Fruit fly (Drosophila melanogaster): ENCODE measurements around the gene CG14285.

The CG14285 gene

dm6 chr3R:18986089-18986887, 38.6 kb upstream of the CG14285 start:
- TF ChIP-seq D1 (tag; optimal IDR thresholded peaks at IDR 0.05): no peak
- TF ChIP-seq CG8159 (tag; optimal IDR thresholded peaks at IDR 0.05): peak; percentile 15
- TF ChIP-seq CG14655 (GFP tag; optimal IDR thresholded peaks at IDR 0.05): peak; percentile 2

- TF ChIP-seq rn (GFP tag; IDR thresholded peaks at IDR 0.05): no peak
- peak; percentile 8 for TF ChIP-seq Pif1B (GFP tag; optimal IDR thresholded peaks at IDR 0.05)
- peak; percentile 61 for TF ChIP-seq CG14655 (GFP tag; optimal IDR thresholded peaks at IDR 0.05)
- TF ChIP-seq gl (tag; optimal IDR thresholded peaks at IDR 0.05): no peak
- TF ChIP-seq Ets98B (GFP tag; IDR thresholded peaks at IDR 0.05): no peak
- TF ChIP-seq CG32121 (GFP tag; IDR thresholded peaks at IDR 0.05): peak; percentile 23; the same call in 1 of the 2 replicates
- peak; percentile 13 for TF ChIP-seq Pif1A (GFP tag; optimal IDR thresholded peaks at IDR 0.05)
- TF ChIP-seq CG8159 (tag; optimal IDR thresholded peaks at IDR 0.05): peak; percentile 46
- TF ChIP-seq CG17806 (tag; optimal IDR thresholded peaks at IDR 0.05): peak; percentile 38
- peak; percentile 58 for TF ChIP-seq CG8301 (tag; optimal IDR thresholded peaks at IDR 0.05)
- peak; percentile 56; the same call in 1 of the 3 replicates for TF ChIP-seq CG4496 (GFP tag; IDR thresholded peaks at IDR 0.05)
- peak; percentile 36 for TF ChIP-seq CG15710 (tag; optimal IDR thresholded peaks at IDR 0.05)
- TF ChIP-seq fd96Ca (GFP tag; IDR thresholded peaks at IDR 0.05): peak; percentile 46; the same call in 1 of the 3 replicates
Observed at dm6 chr3R:18987428-18988416, 37.2 kb upstream of the CG14285 start.

dm6 chr3R:18988957-18989818, 35.7 kb upstream of the CG14285 start:
- TF ChIP-seq CG9948 (tag; optimal IDR thresholded peaks at IDR 0.05) (no peak), EcR (GFP tag; optimal IDR thresholded peaks at IDR 0.05) (peak; percentile 86)

dm6 chr3R:18989819-18990137, 35.1 kb upstream of the CG14285 start:
- TF ChIP-seq CG15710 (tag; optimal IDR thresholded peaks at IDR 0.05) (no peak), Snoo (tag; optimal IDR thresholded peaks at IDR 0.05) (no peak), fd96Ca (GFP tag; IDR thresholded peaks at IDR 0.05) (no peak), EcR (GFP tag; optimal IDR thresholded peaks at IDR 0.05) (no peak), CG4496 (GFP tag; IDR thresholded peaks at IDR 0.05) (no peak), Ets98B (GFP tag; IDR thresholded peaks at IDR 0.05) (no peak), rn (GFP tag; IDR thresholded peaks at IDR 0.05) (no peak), CG17806 (tag; optimal IDR thresholded peaks at IDR 0.05) (no peak), CG8159 (tag; optimal IDR thresholded peaks at IDR 0.05) (no peak), CG13204 (GFP tag; optimal IDR thresholded peaks at IDR 0.05) (no peak), CG10348 (GFP tag; IDR thresholded peaks at IDR 0.05) (no peak), Pif1A (GFP tag; optimal IDR thresholded peaks at IDR 0.05) (no peak), CG8301 (tag; optimal IDR thresholded peaks at IDR 0.05) (no peak), Pif1B (GFP tag; optimal IDR thresholded peaks at IDR 0.05) (no peak), D1 (tag; optimal IDR thresholded peaks at IDR 0.05) (no peak)

- peak; percentile 65 for TF ChIP-seq CG34367 (tag; optimal IDR thresholded peaks at IDR 0.05)
- TF ChIP-seq CG8159 (tag; optimal IDR thresholded peaks at IDR 0.05): peak; percentile 86
- peak; percentile 84 for TF ChIP-seq CG9948 (tag; optimal IDR thresholded peaks at IDR 0.05)
- peak; percentile 78 for TF ChIP-seq CG15710 (tag; optimal IDR thresholded peaks at IDR 0.05)
- peak; percentile 47 for TF ChIP-seq Pif1B (GFP tag; optimal IDR thresholded peaks at IDR 0.05)
- peak; percentile 53 for TF ChIP-seq Snoo (tag; optimal IDR thresholded peaks at IDR 0.05)
- TF ChIP-seq rn (GFP tag; IDR thresholded peaks at IDR 0.05): no peak
- peak; percentile 61 for TF ChIP-seq CG8301 (tag; optimal IDR thresholded peaks at IDR 0.05)
- no peak for TF ChIP-seq fd96Ca (GFP tag; IDR thresholded peaks at IDR 0.05)
- TF ChIP-seq D1 (tag; optimal IDR thresholded peaks at IDR 0.05): no peak
- no peak for TF ChIP-seq CG4496 (GFP tag; IDR thresholded peaks at IDR 0.05)
- TF ChIP-seq Pif1A (GFP tag; optimal IDR thresholded peaks at IDR 0.05): peak; percentile 56
- TF ChIP-seq CG10348 (GFP tag; IDR thresholded peaks at IDR 0.05): no peak
- TF ChIP-seq Ets98B (GFP tag; IDR thresholded peaks at IDR 0.05): no peak
- no peak for TF ChIP-seq CG32121 (GFP tag; IDR thresholded peaks at IDR 0.05)
- TF ChIP-seq CG12605 (GFP tag; IDR thresholded peaks at IDR 0.05): no peak
- no peak for TF ChIP-seq CG13204 (GFP tag; optimal IDR thresholded peaks at IDR 0.05)
- peak; percentile 16 for TF ChIP-seq gl (tag; optimal IDR thresholded peaks at IDR 0.05)
- peak; percentile 79 for TF ChIP-seq CG14655 (GFP tag; optimal IDR thresholded peaks at IDR 0.05)
- peak; percentile 78 for TF ChIP-seq CG17806 (tag; optimal IDR thresholded peaks at IDR 0.05)
- TF ChIP-seq EcR (GFP tag; optimal IDR thresholded peaks at IDR 0.05): no peak
Observed at dm6 chr3R:18990514-18990913, 34.4 kb upstream of the CG14285 start.

Data from whole organism, pupa.